Worm (Caenorhabditis elegans): ENCODE measurements around the gene srsx-21.

srsx-21 gene

DNA sequence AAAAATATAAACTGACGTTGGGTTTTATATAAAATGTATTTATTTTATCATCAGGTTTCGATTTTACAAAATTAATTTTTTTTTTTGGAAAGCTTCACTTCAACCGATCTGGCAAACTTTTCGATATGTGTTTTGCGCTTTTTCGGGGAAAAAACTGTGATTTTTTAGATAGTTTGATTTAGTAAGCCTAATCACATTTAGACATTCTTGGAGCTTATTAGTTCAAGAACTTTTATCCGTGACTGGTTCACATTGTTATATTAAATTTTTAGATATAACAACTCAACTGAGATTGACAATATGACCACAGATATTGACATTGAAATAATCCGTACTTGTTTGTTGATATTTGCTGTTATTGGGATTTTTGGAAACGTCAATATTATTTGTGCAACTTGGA lies at the start of gene srsx-21:
Gene srsx-21 (plus strand): TSS at position 301 of the 400 bp plus-strand sequence.
- TF ChIP-seq dmd-4 (tag; optimal IDR thresholded peaks at IDR 0.05) (no peak), ceh-16 (tag; optimal IDR thresholded peaks at IDR 0.05) (no peak), unc-62 (GFP tag; optimal IDR thresholded peaks at IDR 0.05) (no peak), nhr-237 (tag; optimal IDR thresholded peaks at IDR 0.05) (no peak), ztf-11 (tag; optimal IDR thresholded peaks at IDR 0.05) (no peak), nhr-129 (tag; optimal IDR thresholded peaks at IDR 0.05) (no peak), ama-1 (optimal IDR thresholded peaks at IDR 0.05) (no peak), sma-9 (GFP tag; optimal IDR thresholded peaks at IDR 0.05) (no peak), sma-9 (tag; optimal IDR thresholded peaks at IDR 0.05) (no peak), ceh-82 (tag; optimal IDR thresholded peaks at IDR 0.05) (no peak), lin-11 (tag; optimal IDR thresholded peaks at IDR 0.05) (no peak), sma-3 (GFP tag; optimal IDR thresholded peaks at IDR 0.05) (no peak), C34F6.9 (tag; optimal IDR thresholded peaks at IDR 0.05) (no peak), unc-55 (GFP tag; optimal IDR thresholded peaks at IDR 0.05) (no peak), alr-1 (tag; optimal IDR thresholded peaks at IDR 0.05) (no peak), crh-2 (tag; optimal IDR thresholded peaks at IDR 0.05) (no peak), peb-1 (tag; optimal IDR thresholded peaks at IDR 0.05) (no peak)

DNA sequence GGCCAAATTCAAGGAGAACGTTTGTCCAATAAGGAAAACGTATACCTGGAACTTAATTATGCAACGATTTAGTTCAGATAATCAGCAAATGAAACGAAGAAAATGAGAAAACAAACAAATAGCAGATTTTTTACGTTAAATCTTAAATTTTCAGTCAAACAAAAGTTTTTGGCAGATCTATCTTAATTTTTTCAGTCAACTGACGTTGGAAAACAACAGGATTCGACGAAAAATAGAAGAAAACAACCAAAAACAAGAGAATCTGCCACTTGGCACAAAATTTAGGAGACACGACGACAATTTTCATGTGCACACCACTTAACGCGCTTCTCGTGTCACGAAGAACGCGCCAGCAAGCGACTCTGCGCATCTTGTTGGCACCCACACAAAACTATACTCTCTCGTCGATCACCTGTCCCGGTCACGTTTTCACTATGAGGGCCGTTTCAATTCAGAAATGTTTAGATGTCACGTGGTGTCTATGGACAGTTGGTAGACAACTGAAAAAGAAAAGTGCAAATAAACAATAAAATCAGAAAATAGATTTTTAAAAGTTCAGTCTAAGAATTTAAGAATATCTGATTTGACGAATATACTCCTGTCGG lies 48.0 kb upstream of the srsx-21 start, which contains the start of gene ztf-7:
Gene ztf-7 (minus strand): TSS at position 51 of the 605 bp plus-strand sequence.
- TF ChIP-seq mdl-1 (tag; optimal IDR thresholded peaks at IDR 0.05): peak; percentile 79 to 95
- TF ChIP-seq C34F6.9 (tag; optimal IDR thresholded peaks at IDR 0.05): peak; percentile 99
- TF ChIP-seq nhr-21 (tag; optimal IDR thresholded peaks at IDR 0.05): peak; percentile 97
- peak; percentile 72 for TF ChIP-seq skn-1 (tag; optimal IDR thresholded peaks at IDR 0.05)
- TF ChIP-seq nhr-25 (tag; optimal IDR thresholded peaks at IDR 0.05): peak; percentile 98
- TF ChIP-seq nhr-77 (tag; optimal IDR thresholded peaks at IDR 0.05): no peak
- TF ChIP-seq nhr-11 (tag; optimal IDR thresholded peaks at IDR 0.05): no peak
- TF ChIP-seq Y55F3AM.14 (GFP tag; optimal IDR thresholded peaks at IDR 0.05): peak; percentile 86
- TF ChIP-seq ztf-1 (GFP tag; conservative IDR thresholded peaks at IDR 0.05): no peak
- peak; percentile 83 for TF ChIP-seq lin-13 (GFP tag; optimal IDR thresholded peaks at IDR 0.05)
- peak; percentile 88 for TF ChIP-seq fos-1 (tag; optimal IDR thresholded peaks at IDR 0.05)
- TF ChIP-seq sma-9 (GFP tag; optimal IDR thresholded peaks at IDR 0.05): peak; percentile 97
- TF ChIP-seq sma-9 (tag; optimal IDR thresholded peaks at IDR 0.05): no peak
- peak; percentile 96 for TF ChIP-seq F13H6.1 (tag; optimal IDR thresholded peaks at IDR 0.05)
- TF ChIP-seq mbf-1 (tag; optimal IDR thresholded peaks at IDR 0.05): no peak
- peak; percentile 85 to 97 for TF ChIP-seq lsy-2 (tag; optimal IDR thresholded peaks at IDR 0.05)
- TF ChIP-seq lin-39 (tag; optimal IDR thresholded peaks at IDR 0.05): no peak
- TF ChIP-seq blmp-1 (tag; optimal IDR thresholded peaks at IDR 0.05; ENCODE audit: insufficient read depth): peak; percentile 84
- no peak for TF ChIP-seq unc-39 (tag; optimal IDR thresholded peaks at IDR 0.05)
- TF ChIP-seq nhr-6 (tag; optimal IDR thresholded peaks at IDR 0.05): peak; percentile 91
- peak; percentile 38 for TF ChIP-seq nhr-237 (tag; optimal IDR thresholded peaks at IDR 0.05)
- no peak for TF ChIP-seq elt-1 (tag; optimal IDR thresholded peaks at IDR 0.05)
- TF ChIP-seq ZK546.5 (tag; optimal IDR thresholded peaks at IDR 0.05): no peak
- no peak for TF ChIP-seq ztf-11 (tag; optimal IDR thresholded peaks at IDR 0.05)
- peak; percentile 95 for TF ChIP-seq lin-11 (tag; optimal IDR thresholded peaks at IDR 0.05)
- TF ChIP-seq dmd-4 (tag; optimal IDR thresholded peaks at IDR 0.05): peak; percentile 51
- peak; percentile 63 for TF ChIP-seq ama-1 (optimal IDR thresholded peaks at IDR 0.05)
- TF ChIP-seq nhr-12 (tag; optimal IDR thresholded peaks at IDR 0.05): no peak
- peak; percentile 87 for TF ChIP-seq snpc-4 (tag; optimal IDR thresholded peaks at IDR 0.05)
- TF ChIP-seq alr-1 (tag; optimal IDR thresholded peaks at IDR 0.05): no peak
- no peak for TF ChIP-seq aly-2 (tag; optimal IDR thresholded peaks at IDR 0.05)
- TF ChIP-seq sma-3 (GFP tag; optimal IDR thresholded peaks at IDR 0.05): peak; percentile 98
- peak; percentile 92 for TF ChIP-seq gmeb-1 (tag; optimal IDR thresholded peaks at IDR 0.05)
- no peak for TF ChIP-seq nhr-23 (tag; optimal IDR thresholded peaks at IDR 0.05)
- no peak for TF ChIP-seq peb-1 (tag; optimal IDR thresholded peaks at IDR 0.05)
- no peak for TF ChIP-seq elt-3 (tag; optimal IDR thresholded peaks at IDR 0.05)
- peak; percentile 92 for TF ChIP-seq mab-5 (tag; optimal IDR thresholded peaks at IDR 0.05)
- TF ChIP-seq ceh-16 (tag; optimal IDR thresholded peaks at IDR 0.05): peak; percentile 39
- TF ChIP-seq egl-27 (tag; optimal IDR thresholded peaks at IDR 0.05): peak; percentile 82
- TF ChIP-seq nhr-129 (tag; optimal IDR thresholded peaks at IDR 0.05): peak; percentile 94
- TF ChIP-seq ztf-4 (tag; optimal IDR thresholded peaks at IDR 0.05): peak; percentile 91
- peak; percentile 92 for TF ChIP-seq sem-4 (tag; optimal IDR thresholded peaks at IDR 0.05)
- peak; percentile 97 for TF ChIP-seq crh-2 (tag; optimal IDR thresholded peaks at IDR 0.05)
- TF ChIP-seq unc-62 (GFP tag; optimal IDR thresholded peaks at IDR 0.05): peak; percentile 71
- no peak for TF ChIP-seq nhr-10 (tag; optimal IDR thresholded peaks at IDR 0.05)
- TF ChIP-seq ceh-82 (tag; optimal IDR thresholded peaks at IDR 0.05): no peak
- TF ChIP-seq zag-1 (tag; optimal IDR thresholded peaks at IDR 0.05): peak; percentile 58
- peak; percentile 32 for TF ChIP-seq R02D3.7 (tag; optimal IDR thresholded peaks at IDR 0.05)
- TF ChIP-seq unc-55 (GFP tag; optimal IDR thresholded peaks at IDR 0.05): peak; percentile 83

Data from whole organism, L2 larva.